Worm (Caenorhabditis elegans) whole organism, young adult: ENCODE data around the gene ZK1248.11.

ENCODE experiments used
- F37B4.10 ChIP-seq: fragments of 200-800 bp; sonication (Bioruptor generic); IDR thresholded peaks from 2 replicates; pipeline ENCODE4 v1.3.6; 2022; ENCODE audit warnings: missing genetic modification characterization, missing compliant biosample characterization
- chd-7 ChIP-seq: sonication (generic microtip); optimal IDR thresholded peaks from 2 replicates; lab custom pipeline; 2016; ENCODE audit warnings: mild to moderate bottlenecking, missing genetic modification characterization, moderate library complexity, missing compliant biosample characterization
- nhr-80 ChIP-seq: sonication (generic microtip); optimal IDR thresholded peaks from 2 replicates; lab custom pipeline; 2016; ENCODE audit warnings: missing genetic modification characterization, missing compliant biosample characterization

ce11 chrII:5863893-5864292 is 35.5 kb upstream of the ZK1248.11 start, which contains the start of gene tag-234:
- TF ChIP-seq chd-7 (tag; lab: Kevin White, UChicago): no peak
- no peak for TF ChIP-seq F37B4.10
- TF ChIP-seq nhr-80: peak; percentile 38
